Worm (Caenorhabditis elegans): ENCODE data around the gene let-99.

- no peak for TF ChIP-seq lin-13 (GFP tag; optimal IDR thresholded peaks at IDR 0.05)
- no peak for TF ChIP-seq nhr-12 (tag; optimal IDR thresholded peaks at IDR 0.05)
- no peak for TF ChIP-seq ceh-90 (tag; optimal IDR thresholded peaks at IDR 0.05)
- no peak for TF ChIP-seq egl-27 (tag; optimal IDR thresholded peaks at IDR 0.05)
- no peak for TF ChIP-seq unc-86 (tag; optimal IDR thresholded peaks at IDR 0.05)
Measured at ce11 chrIV:12573068-12573467, 5.4 kb downstream of the let-99 start, which contains the start of gene K08E7.5.
